Fruit fly (Drosophila melanogaster): ENCODE results near the gene X11Lbeta.

dm6 chrX:10581476-10581875 is 46.1 kb upstream of the X11Lbeta start:
- TF ChIP-seq EcR (GFP tag; optimal IDR thresholded peaks at IDR 0.05): no peak
- no peak for TF ChIP-seq psq (optimal IDR thresholded peaks at IDR 0.05)
- TF ChIP-seq CG8478 (optimal IDR thresholded peaks at IDR 0.05): no peak
